Fruit fly (Drosophila melanogaster): ENCODE results near the gene Ugt36A1.

Ugt36A1 gene

dm6 chr2L:3624784-3625183 lies 5.9 kb downstream of the Ugt36A1 start:
- TF ChIP-seq Ets98B (GFP tag; IDR thresholded peaks at IDR 0.05) (peak; percentile 61), CG34367 (tag; optimal IDR thresholded peaks at IDR 0.05) (no peak), CG4496 (GFP tag; IDR thresholded peaks at IDR 0.05) (peak; percentile 76), CG10348 (GFP tag; IDR thresholded peaks at IDR 0.05) (no peak), CG13204 (GFP tag; optimal IDR thresholded peaks at IDR 0.05) (no peak), CG32121 (GFP tag; IDR thresholded peaks at IDR 0.05) (0 out of 2 replicates have a peak, but pooled peaks have one; percentile 41), CG9948 (tag; optimal IDR thresholded peaks at IDR 0.05) (no peak), CG14655 (GFP tag; optimal IDR thresholded peaks at IDR 0.05) (no peak), Pif1A (GFP tag; optimal IDR thresholded peaks at IDR 0.05) (no peak), D1 (tag; optimal IDR thresholded peaks at IDR 0.05) (no peak), CG8159 (tag; optimal IDR thresholded peaks at IDR 0.05) (no peak), fd96Ca (GFP tag; IDR thresholded peaks at IDR 0.05) (peak; percentile 36; the same call in 1 of the 3 replicates), CG12605 (GFP tag; IDR thresholded peaks at IDR 0.05) (peak; percentile 44; the same call in 1 of the 2 replicates), rn (GFP tag; IDR thresholded peaks at IDR 0.05) (0 out of 2 replicates have a peak, but pooled peaks have one; percentile 10), CG17806 (tag; optimal IDR thresholded peaks at IDR 0.05) (peak; percentile 21), EcR (GFP tag; optimal IDR thresholded peaks at IDR 0.05) (no peak), CG15710 (tag; optimal IDR thresholded peaks at IDR 0.05) (no peak), Pif1B (GFP tag; optimal IDR thresholded peaks at IDR 0.05) (no peak), gl (tag; optimal IDR thresholded peaks at IDR 0.05) (no peak), Snoo (tag; optimal IDR thresholded peaks at IDR 0.05) (no peak), CG8301 (tag; optimal IDR thresholded peaks at IDR 0.05) (peak; percentile 70)

dm6 chr2L:3628819-3629218 lies 9.9 kb downstream of the Ugt36A1 start:
- TF ChIP-seq CG14655 (GFP tag; optimal IDR thresholded peaks at IDR 0.05) (no peak), CG10348 (GFP tag; IDR thresholded peaks at IDR 0.05) (no peak), gl (tag; optimal IDR thresholded peaks at IDR 0.05) (no peak), CG34367 (tag; optimal IDR thresholded peaks at IDR 0.05) (no peak), Pif1B (GFP tag; optimal IDR thresholded peaks at IDR 0.05) (no peak), CG8159 (tag; optimal IDR thresholded peaks at IDR 0.05) (no peak), CG4496 (GFP tag; IDR thresholded peaks at IDR 0.05) (no peak), Ets98B (GFP tag; IDR thresholded peaks at IDR 0.05) (no peak), Pif1A (GFP tag; optimal IDR thresholded peaks at IDR 0.05) (no peak), CG15710 (tag; optimal IDR thresholded peaks at IDR 0.05) (no peak), CG13204 (GFP tag; optimal IDR thresholded peaks at IDR 0.05) (no peak)

dm6 chr2L:3629466-3629865 lies 10.6 kb downstream of the Ugt36A1 start:
- TF ChIP-seq Pif1B (GFP tag; optimal IDR thresholded peaks at IDR 0.05) (peak; percentile 79), D1 (tag; optimal IDR thresholded peaks at IDR 0.05) (peak; percentile 17), CG17806 (tag; optimal IDR thresholded peaks at IDR 0.05) (peak; percentile 79), CG9948 (tag; optimal IDR thresholded peaks at IDR 0.05) (peak; percentile 73), CG10348 (GFP tag; IDR thresholded peaks at IDR 0.05) (no peak), Pif1A (GFP tag; optimal IDR thresholded peaks at IDR 0.05) (peak; percentile 85), fd96Ca (GFP tag; IDR thresholded peaks at IDR 0.05) (peak; percentile 40; the same call in 1 of the 3 replicates), rn (GFP tag; IDR thresholded peaks at IDR 0.05) (peak; percentile 16; the same call in 1 of the 2 replicates), CG34367 (tag; optimal IDR thresholded peaks at IDR 0.05) (peak; percentile 75), gl (tag; optimal IDR thresholded peaks at IDR 0.05) (no peak), CG12605 (GFP tag; IDR thresholded peaks at IDR 0.05) (peak; percentile 59; the same call in 1 of the 2 replicates), Snoo (tag; optimal IDR thresholded peaks at IDR 0.05) (peak; percentile 74), CG4496 (GFP tag; IDR thresholded peaks at IDR 0.05) (peak; percentile 72; the same call in 2 of the 3 replicates), CG13204 (GFP tag; optimal IDR thresholded peaks at IDR 0.05) (peak; percentile 64), CG8159 (tag; optimal IDR thresholded peaks at IDR 0.05) (peak; percentile 88), CG15710 (tag; optimal IDR thresholded peaks at IDR 0.05) (peak; percentile 91), CG14655 (GFP tag; optimal IDR thresholded peaks at IDR 0.05) (peak; percentile 19), Ets98B (GFP tag; IDR thresholded peaks at IDR 0.05) (peak; percentile 62), EcR (GFP tag; optimal IDR thresholded peaks at IDR 0.05) (peak; percentile 67), CG8301 (tag; optimal IDR thresholded peaks at IDR 0.05) (no peak), CG32121 (GFP tag; IDR thresholded peaks at IDR 0.05) (peak; percentile 72)

- TF ChIP-seq D1 (tag; optimal IDR thresholded peaks at IDR 0.05) (no peak), rn (GFP tag; IDR thresholded peaks at IDR 0.05) (no peak), Ets98B (GFP tag; IDR thresholded peaks at IDR 0.05) (no peak), Pif1B (GFP tag; optimal IDR thresholded peaks at IDR 0.05) (no peak), CG8301 (tag; optimal IDR thresholded peaks at IDR 0.05) (no peak), CG4496 (GFP tag; IDR thresholded peaks at IDR 0.05) (no peak), CG9948 (tag; optimal IDR thresholded peaks at IDR 0.05) (no peak), gl (tag; optimal IDR thresholded peaks at IDR 0.05) (no peak), EcR (GFP tag; optimal IDR thresholded peaks at IDR 0.05) (no peak), fd96Ca (GFP tag; IDR thresholded peaks at IDR 0.05) (no peak), CG10348 (GFP tag; IDR thresholded peaks at IDR 0.05) (no peak), Snoo (tag; optimal IDR thresholded peaks at IDR 0.05) (no peak), CG12605 (GFP tag; IDR thresholded peaks at IDR 0.05) (no peak), CG14655 (GFP tag; optimal IDR thresholded peaks at IDR 0.05) (no peak), CG8159 (tag; optimal IDR thresholded peaks at IDR 0.05) (no peak), CG34367 (tag; optimal IDR thresholded peaks at IDR 0.05) (no peak), CG32121 (GFP tag; IDR thresholded peaks at IDR 0.05) (no peak), CG15710 (tag; optimal IDR thresholded peaks at IDR 0.05) (no peak), CG17806 (tag; optimal IDR thresholded peaks at IDR 0.05) (no peak)
Measured at dm6 chr2L:3630763-3631162, 11.9 kb downstream of the Ugt36A1 start.

dm6 chr2L:3631262-3632046 lies 12.6 kb downstream of the Ugt36A1 start:
- peak; percentile 70 for TF ChIP-seq EcR (GFP tag; optimal IDR thresholded peaks at IDR 0.05)
- TF ChIP-seq D1 (tag; optimal IDR thresholded peaks at IDR 0.05), result no peak
